Worm (Caenorhabditis elegans): Measurements from ENCODE around the gene ifta-2.

DNA sequence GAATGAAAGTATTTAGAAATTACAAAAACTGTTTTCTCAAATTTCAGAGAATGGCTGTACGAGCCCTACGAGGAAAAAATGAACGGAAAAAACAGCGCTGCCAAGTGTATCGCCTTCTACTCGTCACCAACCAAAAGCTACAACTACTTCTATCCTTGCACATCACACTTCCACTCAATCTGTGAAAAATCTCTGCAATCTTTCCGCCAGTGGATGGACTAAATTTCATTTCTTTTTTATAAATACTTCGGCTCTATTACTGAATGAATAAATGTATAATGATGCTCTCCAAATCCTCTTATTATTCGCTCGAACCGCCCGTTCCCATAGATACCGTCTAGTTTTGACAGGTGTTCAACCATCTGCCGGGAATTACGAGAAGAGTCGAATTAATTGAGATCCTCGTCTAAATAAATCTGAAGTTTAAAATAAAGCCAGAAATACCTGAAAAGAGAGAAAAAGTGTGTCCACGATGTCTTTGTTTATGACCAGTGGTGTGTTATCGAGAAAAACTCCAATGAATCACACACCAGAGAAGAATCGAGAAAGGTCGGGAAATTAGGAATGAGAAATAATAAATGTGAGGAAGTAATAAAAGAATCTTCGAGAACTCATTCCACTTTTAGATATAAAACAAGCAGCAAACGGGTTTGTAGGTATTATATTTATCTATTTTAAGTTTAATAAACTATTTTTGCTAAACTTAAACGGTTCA is 24.2 kb downstream of the ifta-2 start:
- TF ChIP-seq lin-11 (tag; optimal IDR thresholded peaks at IDR 0.05) (no peak), nhr-11 (tag; optimal IDR thresholded peaks at IDR 0.05) (no peak), mec-3 (tag; optimal IDR thresholded peaks at IDR 0.05; ENCODE audit: borderline replicate concordance) (no peak), ama-1 (optimal IDR thresholded peaks at IDR 0.05) (no peak), ets-4 (tag; optimal IDR thresholded peaks at IDR 0.05) (no peak), ceh-9 (tag; optimal IDR thresholded peaks at IDR 0.05) (no peak), pqm-1 (tag; optimal IDR thresholded peaks at IDR 0.05) (no peak), ahr-1 (tag; optimal IDR thresholded peaks at IDR 0.05) (no peak), tbx-2 (tag; optimal IDR thresholded peaks at IDR 0.05) (no peak), ceh-30 (tag; optimal IDR thresholded peaks at IDR 0.05) (no peak)
